Worm (Caenorhabditis elegans): ENCODE results near the gene asp-13.
A peak's percentile ranks its signal among the peaks of the same experiment; 100 is the strongest.

Gene asp-13

DNA sequence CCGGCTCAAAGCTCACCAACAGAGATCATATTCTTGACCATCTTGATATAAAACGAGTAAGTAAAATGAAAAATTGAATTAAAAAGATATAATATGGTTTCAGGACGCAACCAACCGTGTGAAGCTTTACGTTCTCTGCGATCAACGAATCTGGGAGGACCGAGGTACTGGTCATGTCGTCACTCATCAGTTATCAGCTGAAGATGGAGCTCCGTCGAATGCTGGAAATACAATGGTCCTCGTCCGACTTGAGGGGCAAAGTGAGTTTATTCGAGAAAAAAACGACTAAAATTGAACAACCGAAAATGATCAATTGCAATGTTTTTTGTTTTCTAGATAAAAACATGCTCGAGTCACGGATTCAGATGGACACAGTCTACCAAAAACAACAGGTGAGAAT, 34.5 kb downstream of the asp-13 start:
- no peak for TF ChIP-seq aly-1 (tag; optimal IDR thresholded peaks at IDR 0.05)
- TF ChIP-seq F13C5.2 (tag; optimal IDR thresholded peaks at IDR 0.05), result no peak
- no peak for TF ChIP-seq tbx-37 (GFP tag; conservative IDR thresholded peaks at IDR 0.05)
- no peak for TF ChIP-seq ceh-13 (GFP tag; optimal IDR thresholded peaks at IDR 0.05)
- no peak for TF ChIP-seq ceh-36 (tag; optimal IDR thresholded peaks at IDR 0.05)
- no peak for TF ChIP-seq hmg-4 (GFP tag; optimal IDR thresholded peaks at IDR 0.05)
- no peak for TF ChIP-seq flt-1 (GFP tag; IDR thresholded peaks at IDR 0.05)
- TF ChIP-seq tbx-11 (GFP tag; IDR thresholded peaks at IDR 0.05), result no peak
- TF ChIP-seq ama-1 (optimal IDR thresholded peaks at IDR 0.05), result no peak
- TF ChIP-seq B0310.2 (tag; optimal IDR thresholded peaks at IDR 0.05), result no peak
- TF ChIP-seq hmbx-1 (tag; optimal IDR thresholded peaks at IDR 0.05), result no peak
- TF ChIP-seq ets-7 (tag; optimal IDR thresholded peaks at IDR 0.05), result no peak
- no peak for TF ChIP-seq tra-4 (tag; optimal IDR thresholded peaks at IDR 0.05)
- no peak for TF ChIP-seq hnd-1 (tag; optimal IDR thresholded peaks at IDR 0.05)
- no peak for TF ChIP-seq sea-1 (GFP tag; conservative IDR thresholded peaks at IDR 0.05)
- TF ChIP-seq pes-1 (GFP tag; IDR thresholded peaks at IDR 0.05), result no peak
- no peak for TF ChIP-seq scrt-1 (GFP tag; IDR thresholded peaks at IDR 0.05)

DNA sequence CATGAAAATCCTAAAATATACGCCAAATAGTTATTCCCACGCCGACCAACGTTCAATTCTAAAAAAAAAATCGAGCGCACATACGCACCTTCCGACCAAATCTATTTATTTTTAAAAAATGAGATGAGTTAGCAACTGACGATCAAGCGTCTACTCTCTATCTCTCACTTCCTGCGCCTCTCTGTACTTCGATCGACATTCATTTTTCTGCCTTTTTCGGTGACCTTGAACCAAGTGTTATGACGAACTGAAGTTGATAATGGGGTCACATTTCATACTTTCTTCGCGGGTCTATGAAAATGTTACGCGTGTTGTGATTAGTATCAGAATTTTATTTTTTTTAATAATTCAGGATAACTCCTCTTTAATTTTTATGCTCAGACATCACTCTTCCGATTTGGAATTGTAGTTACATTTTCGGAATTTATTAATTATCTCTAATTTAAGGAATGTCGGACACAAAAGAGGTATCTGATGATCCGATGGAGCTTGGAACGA, 35.6 kb downstream of the asp-13 start, which contains the start of gene smk-1:
TSS of gene smk-1 (plus strand) at position 448 of the 498 bp plus-strand sequence.
- TF ChIP-seq hnd-1 (tag; optimal IDR thresholded peaks at IDR 0.05) (no peak), F13C5.2 (tag; optimal IDR thresholded peaks at IDR 0.05) (no peak), ceh-36 (tag; optimal IDR thresholded peaks at IDR 0.05) (no peak)

DNA sequence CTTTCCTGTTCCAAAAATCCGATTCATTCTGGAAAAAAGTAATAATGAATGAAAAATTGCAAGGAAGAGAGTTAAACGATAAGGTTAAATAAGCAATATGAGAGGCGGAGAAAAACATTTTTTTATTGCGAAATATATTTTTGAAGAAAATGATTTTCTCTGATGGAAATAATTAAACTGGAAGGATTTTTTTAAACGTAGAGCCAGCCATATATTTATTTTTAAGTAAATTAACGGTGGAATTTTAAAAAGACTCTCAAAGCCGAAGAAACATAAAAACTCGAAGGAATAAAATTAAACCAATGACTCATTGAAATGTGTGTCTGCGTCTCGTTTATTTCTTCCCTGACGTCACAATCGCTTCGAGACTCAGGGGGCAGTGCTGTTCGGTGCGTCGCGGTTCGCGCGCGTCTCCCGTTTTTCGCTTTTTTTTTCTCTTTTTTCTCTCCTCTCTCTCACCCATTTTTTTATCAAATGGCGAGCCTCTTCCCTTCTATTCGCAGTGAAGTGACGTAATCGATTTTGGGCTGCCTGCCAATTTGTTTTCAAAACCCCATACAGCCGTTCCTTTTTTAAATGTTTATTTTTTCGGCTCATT, 36.8 kb downstream of the asp-13 start, which contains the start of gene vps-60:
TSS of gene vps-60 (minus strand) at position 30 of the 598 bp plus-strand sequence.
- TF ChIP-seq sea-1 (GFP tag; conservative IDR thresholded peaks at IDR 0.05) (peak; percentile 28; the same call in 1 of the 2 replicates), ama-1 (optimal IDR thresholded peaks at IDR 0.05) (no peak), ceh-36 (tag; optimal IDR thresholded peaks at IDR 0.05) (no peak), hmg-4 (GFP tag; optimal IDR thresholded peaks at IDR 0.05) (peak; percentile 61), hmbx-1 (tag; optimal IDR thresholded peaks at IDR 0.05) (no peak), ets-7 (tag; optimal IDR thresholded peaks at IDR 0.05) (peak; percentile 11), flt-1 (GFP tag; IDR thresholded peaks at IDR 0.05) (peak; percentile 44; the same call in 1 of the 2 replicates), F13C5.2 (tag; optimal IDR thresholded peaks at IDR 0.05) (peak; percentile 57)

DNA sequence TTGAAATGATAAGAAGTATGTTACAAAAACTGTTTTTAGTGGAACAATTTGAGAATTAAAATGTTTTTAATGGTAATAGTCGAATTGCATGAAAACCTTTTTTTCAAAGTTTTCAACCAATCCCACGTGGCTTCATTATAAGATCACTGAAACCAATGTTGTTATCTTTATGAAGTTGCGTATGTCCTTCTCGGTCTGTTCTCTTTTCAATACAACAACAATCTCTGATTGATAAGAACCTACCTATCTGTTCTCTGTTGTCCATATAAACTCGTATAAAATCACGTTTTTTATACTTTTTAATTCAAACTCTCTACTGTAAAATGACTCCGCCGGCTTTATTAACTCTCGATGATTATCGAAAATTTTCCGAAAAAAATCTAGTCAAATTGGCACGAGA, 39.7 kb downstream of the asp-13 start, which contains the start of gene F41E6.5:
TSS of gene F41E6.5 (plus strand) at position 209 of the 400 bp plus-strand sequence.
- no peak for TF ChIP-seq ets-7 (tag; optimal IDR thresholded peaks at IDR 0.05)
- TF ChIP-seq hmg-4 (GFP tag; optimal IDR thresholded peaks at IDR 0.05), result no peak
- no peak for TF ChIP-seq ceh-13 (GFP tag; optimal IDR thresholded peaks at IDR 0.05)
- no peak for TF ChIP-seq F13C5.2 (tag; optimal IDR thresholded peaks at IDR 0.05)
- no peak for TF ChIP-seq flt-1 (GFP tag; IDR thresholded peaks at IDR 0.05)
- TF ChIP-seq aly-1 (tag; optimal IDR thresholded peaks at IDR 0.05), result no peak

DNA sequence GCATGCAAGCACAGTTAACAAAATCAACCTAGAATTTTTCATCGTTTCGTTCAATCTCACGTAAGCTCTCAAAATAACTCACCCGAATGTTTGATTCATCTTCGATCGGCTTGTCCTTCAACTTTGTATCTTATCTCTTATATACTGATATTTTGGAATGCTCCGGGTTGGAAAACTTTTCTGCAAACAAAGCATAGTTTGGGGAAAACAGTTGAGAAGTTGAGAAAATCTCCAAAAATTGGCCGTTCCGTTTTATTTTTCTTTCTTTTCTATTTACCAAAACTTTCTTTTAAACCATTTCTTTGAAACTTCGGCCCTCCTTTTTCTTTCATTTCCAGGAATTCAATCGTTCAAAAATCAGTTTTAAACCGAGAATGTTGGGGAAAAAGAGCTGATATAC, 40.4 kb downstream of the asp-13 start, which contains the start of gene F41E6.15:
TSS of gene F41E6.15 (minus strand) at position 101 of the 400 bp plus-strand sequence.
- TF ChIP-seq scrt-1 (GFP tag; IDR thresholded peaks at IDR 0.05) (no peak), ceh-36 (tag; optimal IDR thresholded peaks at IDR 0.05) (no peak), ceh-13 (GFP tag; optimal IDR thresholded peaks at IDR 0.05) (no peak), flt-1 (GFP tag; IDR thresholded peaks at IDR 0.05) (no peak), aly-1 (tag; optimal IDR thresholded peaks at IDR 0.05) (no peak), B0310.2 (tag; optimal IDR thresholded peaks at IDR 0.05) (no peak), hnd-1 (tag; optimal IDR thresholded peaks at IDR 0.05) (no peak), tbx-37 (GFP tag; conservative IDR thresholded peaks at IDR 0.05) (no peak), tbx-11 (GFP tag; IDR thresholded peaks at IDR 0.05) (no peak), hmg-4 (GFP tag; optimal IDR thresholded peaks at IDR 0.05) (no peak), hmbx-1 (tag; optimal IDR thresholded peaks at IDR 0.05) (no peak), ets-7 (tag; optimal IDR thresholded peaks at IDR 0.05) (no peak), F13C5.2 (tag; optimal IDR thresholded peaks at IDR 0.05) (no peak), ama-1 (optimal IDR thresholded peaks at IDR 0.05) (no peak), tra-4 (tag; optimal IDR thresholded peaks at IDR 0.05) (no peak), sea-1 (GFP tag; conservative IDR thresholded peaks at IDR 0.05) (no peak)

DNA sequence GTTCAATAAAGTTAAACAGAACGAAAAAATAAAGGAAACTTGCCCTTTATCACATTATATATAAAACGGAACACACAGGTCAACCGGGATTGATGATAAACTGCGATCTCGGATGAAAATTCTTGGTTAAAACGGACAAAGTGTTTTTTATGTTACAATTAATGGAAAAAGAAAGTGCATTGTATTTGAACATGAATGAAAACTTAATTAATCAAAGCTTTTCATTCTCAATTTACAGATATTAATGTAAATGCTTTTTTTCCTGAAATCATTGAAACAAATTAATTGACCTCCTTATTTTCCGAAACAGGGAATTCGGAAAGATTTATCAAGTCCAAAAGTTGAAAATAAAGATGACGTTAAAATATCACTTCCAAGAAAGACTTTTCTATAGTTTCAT, 41.6 kb downstream of the asp-13 start, which contains the start of gene F41E6.8:
TSS of gene F41E6.8 (minus strand) at position 101 of the 400 bp plus-strand sequence.
- TF ChIP-seq ceh-36 (tag; optimal IDR thresholded peaks at IDR 0.05) (no peak), aly-1 (tag; optimal IDR thresholded peaks at IDR 0.05) (no peak), ets-7 (tag; optimal IDR thresholded peaks at IDR 0.05) (no peak), sea-1 (GFP tag; conservative IDR thresholded peaks at IDR 0.05) (no peak), scrt-1 (GFP tag; IDR thresholded peaks at IDR 0.05) (no peak), tbx-11 (GFP tag; IDR thresholded peaks at IDR 0.05) (no peak)

DNA sequence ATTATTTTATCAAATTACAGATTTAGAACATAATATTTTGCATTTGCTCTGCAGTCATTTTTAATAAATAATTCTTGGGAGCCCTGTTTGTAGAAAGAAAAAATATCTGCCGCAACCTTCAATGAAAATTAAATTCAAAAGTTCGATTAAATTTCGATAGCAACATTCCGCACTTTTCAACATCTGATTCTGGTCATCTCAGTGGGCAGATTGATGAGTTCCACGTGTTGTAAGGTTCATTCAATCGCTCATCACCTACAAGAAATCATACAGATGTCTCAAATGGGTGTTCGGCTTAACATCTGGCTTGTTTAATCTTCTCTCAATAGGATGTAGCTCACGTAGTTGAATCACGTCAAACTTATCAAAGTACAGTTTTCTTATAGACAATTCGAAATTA, 43.0 kb downstream of the asp-13 start:
- TF ChIP-seq sea-1 (GFP tag; conservative IDR thresholded peaks at IDR 0.05) (no peak), ceh-13 (GFP tag; optimal IDR thresholded peaks at IDR 0.05) (no peak), ama-1 (optimal IDR thresholded peaks at IDR 0.05) (no peak), ets-7 (tag; optimal IDR thresholded peaks at IDR 0.05) (no peak), pes-1 (GFP tag; IDR thresholded peaks at IDR 0.05) (no peak), tra-4 (tag; optimal IDR thresholded peaks at IDR 0.05) (no peak), flt-1 (GFP tag; IDR thresholded peaks at IDR 0.05) (no peak), B0310.2 (tag; optimal IDR thresholded peaks at IDR 0.05) (no peak), hnd-1 (tag; optimal IDR thresholded peaks at IDR 0.05) (no peak), ceh-36 (tag; optimal IDR thresholded peaks at IDR 0.05) (no peak), hmbx-1 (tag; optimal IDR thresholded peaks at IDR 0.05) (no peak), F13C5.2 (tag; optimal IDR thresholded peaks at IDR 0.05) (no peak), tbx-11 (GFP tag; IDR thresholded peaks at IDR 0.05) (no peak), hmg-4 (GFP tag; optimal IDR thresholded peaks at IDR 0.05) (no peak), scrt-1 (GFP tag; IDR thresholded peaks at IDR 0.05) (no peak), aly-1 (tag; optimal IDR thresholded peaks at IDR 0.05) (no peak), tbx-37 (GFP tag; conservative IDR thresholded peaks at IDR 0.05) (no peak)
